Worm (Caenorhabditis elegans): Measurements from ENCODE around the gene gst-41.
"Not testable (repeated sequence)": the region's sequence is repeated elsewhere in the genome, so short reads cannot be mapped to it uniquely, and the experiment has no call there.

DNA sequence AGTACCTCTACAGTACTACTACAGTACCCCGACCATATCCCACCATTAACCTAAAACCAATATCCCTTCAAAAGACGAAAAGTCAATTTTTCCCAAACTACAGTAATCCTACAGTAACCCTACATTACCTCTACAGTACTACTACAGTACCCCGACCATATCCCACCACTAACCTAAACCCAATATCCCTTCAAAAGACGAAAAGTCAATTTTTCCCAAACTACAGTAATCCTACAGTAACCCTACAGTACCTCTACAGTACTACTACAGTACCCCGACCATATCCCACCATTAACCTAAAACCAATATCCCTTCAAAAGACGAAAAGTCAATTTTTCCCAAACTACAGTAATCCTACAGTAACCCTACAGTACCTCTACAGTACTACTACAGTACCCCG, 45.2 kb upstream of the gst-41 start, which contains the start of gene nhr-141:
- not testable (repeated sequence) for TF ChIP-seq flt-1 (GFP tag; IDR thresholded peaks at IDR 0.05); tbx-37 (GFP tag; conservative IDR thresholded peaks at IDR 0.05)
